Worm (Caenorhabditis elegans) whole organism, young adult: Measurements from ENCODE around the gene ptr-16.
A peak's percentile ranks its signal among the peaks of the same experiment; 100 is the strongest.

Experiments
- B0035.1 ChIP-seq: sonication (generic microtip); optimal IDR thresholded peaks from 2 replicates; lab custom pipeline; 2016; ENCODE audit warnings: missing genetic modification characterization, mild to moderate bottlenecking, missing compliant biosample characterization, missing genotype, missing genetic modification reagents
- B0336.3 ChIP-seq: fragments of 200-800 bp; sonication (Bioruptor generic); IDR thresholded peaks from 2 replicates; pipeline ENCODE4 v1.3.6; 2022; ENCODE audit warnings: missing genetic modification characterization, missing compliant biosample characterization
- C06A6.2 ChIP-seq: fragments of 200-800 bp; sonication (Bioruptor generic); conservative IDR thresholded peaks from 2 replicates; pipeline ENCODE4 v1.3.6; 2022; ENCODE audit warnings: missing genetic modification characterization, missing compliant biosample characterization
- C17E4.6 ChIP-seq: fragments of 200-800 bp; sonication (Bioruptor generic); IDR thresholded peaks from 2 replicates; pipeline ENCODE4 v1.3.6; 2022; ENCODE audit warnings: missing genetic modification reagents, missing genetic modification characterization, missing compliant biosample characterization
- F57C9.4 ChIP-seq: sonication (generic microtip); optimal IDR thresholded peaks from 2 replicates; lab custom pipeline; 2017; ENCODE audit warnings: mild to moderate bottlenecking, missing genetic modification characterization, missing compliant biosample characterization
- K11D2.4 ChIP-seq: fragments of 200-800 bp; sonication (Bioruptor generic); IDR thresholded peaks from 2 replicates; pipeline ENCODE4 v1.3.6; 2022; ENCODE audit warnings: missing genetic modification reagents, missing genetic modification characterization, missing compliant biosample characterization
- T07F8.4 ChIP-seq: sonication (generic microtip); optimal IDR thresholded peaks from 2 replicates; lab custom pipeline; 2016; ENCODE audit warnings: mild to moderate bottlenecking, missing genetic modification characterization, moderate library complexity, missing compliant biosample characterization
- T26A5.8 ChIP-seq: sonication (generic microtip); optimal IDR thresholded peaks from 2 replicates; lab custom pipeline; 2016; ENCODE audit warnings: missing genetic modification characterization, missing compliant biosample characterization
- aptf-2 ChIP-seq: fragments of 200-800 bp; sonication (Bioruptor generic); conservative IDR thresholded peaks from 2 replicates; pipeline ENCODE4 v1.3.6; 2022; ENCODE audit warnings: missing genetic modification reagents, missing genetic modification characterization, missing compliant biosample characterization
- attf-3 ChIP-seq: fragments of 200-800 bp; sonication (Bioruptor generic); conservative IDR thresholded peaks from 2 replicates; pipeline ENCODE4 v1.3.6; 2022; ENCODE audit warnings: missing genetic modification reagents, missing genetic modification characterization, missing compliant biosample characterization
- bed-2 ChIP-seq: fragments of 200-800 bp; sonication (Bioruptor generic); IDR thresholded peaks from 2 replicates; pipeline ENCODE4 v1.3.6; 2022; ENCODE audit warnings: missing genetic modification reagents, missing genetic modification characterization, missing compliant biosample characterization
- ccch-3 ChIP-seq: fragments of 200-800 bp; sonication (Bioruptor generic); optimal IDR thresholded peaks from 2 replicates; lab custom pipeline; 2018; ENCODE audit warnings: mild to moderate bottlenecking, missing genetic modification characterization, missing compliant biosample characterization
- ceh-100 ChIP-seq: fragments of 200-800 bp; sonication (Bioruptor generic); IDR thresholded peaks from 2 replicates; pipeline ENCODE4 v1.3.6; 2022; ENCODE audit warnings: missing genetic modification reagents, missing genetic modification characterization, missing compliant biosample characterization
- ceh-40 ChIP-seq: fragments of 200-800 bp; sonication (Bioruptor generic); IDR thresholded peaks from 2 replicates; pipeline ENCODE4 v1.3.6; 2022; ENCODE audit warnings: missing genetic modification characterization, missing compliant biosample characterization
- die-1 ChIP-seq: sonication (generic microtip); optimal IDR thresholded peaks from 2 replicates; lab custom pipeline; 2016; ENCODE audit warnings: missing genotype, mild to moderate bottlenecking, missing genetic modification characterization, missing compliant biosample characterization
- egl-44 ChIP-seq: fragments of 200-800 bp; sonication (Bioruptor generic); IDR thresholded peaks from 2 replicates; pipeline ENCODE4 v1.3.6; 2022; ENCODE audit warnings: missing genetic modification reagents, missing genetic modification characterization, missing compliant biosample characterization
- egrh-3 ChIP-seq: fragments of 200-800 bp; sonication (Bioruptor generic); IDR thresholded peaks from 2 replicates; pipeline ENCODE4 v1.3.6; 2022; ENCODE audit warnings: missing genetic modification reagents, missing genetic modification characterization, missing compliant biosample characterization
- ets-4 ChIP-seq: fragments of 200-800 bp; sonication (Bioruptor generic); optimal IDR thresholded peaks from 2 replicates; lab custom pipeline; 2018; ENCODE audit warnings: mild to moderate bottlenecking, missing genetic modification characterization, missing compliant biosample characterization
- gei-17 ChIP-seq: fragments of 200-800 bp; sonication (Bioruptor generic); optimal IDR thresholded peaks from 2 replicates; lab custom pipeline; 2018; ENCODE audit warnings: mild to moderate bottlenecking, missing genetic modification characterization, missing compliant biosample characterization
- him-1 ChIP-seq: sonication (generic microtip); optimal IDR thresholded peaks from 2 replicates; lab custom pipeline; 2016; ENCODE audit warnings: missing genotype, missing genetic modification reagents, missing genetic modification characterization, missing compliant biosample characterization
- lin-26 ChIP-seq: fragments of 200-800 bp; sonication (Bioruptor generic); IDR thresholded peaks from 2 replicates; pipeline ENCODE4 v1.3.6; 2022; ENCODE audit warnings: missing genetic modification reagents, missing genetic modification characterization, missing compliant biosample characterization
- lin-35 ChIP-seq, 3 experiments: fragments of 150-350 bp in 2 of 3; sonication (generic microtip) in 1 of 3; optimal IDR thresholded peaks; 2 replicates each; lab custom pipeline; 2014 to 2018; ENCODE audit warnings: missing biosample characterization in 3 of 3, missing genetic modification characterization in 3 of 3, missing genetic modification reagents in 3 of 3
- lin-54 ChIP-seq: fragments of 200-800 bp; sonication (Bioruptor generic); optimal IDR thresholded peaks from 2 replicates; lab custom pipeline; 2018; ENCODE audit warnings: mild to moderate bottlenecking, missing genetic modification characterization, missing compliant biosample characterization
- lsl-1 ChIP-seq: fragments of 200-800 bp; sonication (Bioruptor generic); optimal IDR thresholded peaks from 2 replicates; lab custom pipeline; 2018; ENCODE audit warnings: mild to moderate bottlenecking, missing genetic modification characterization, moderate library complexity, missing compliant biosample characterization
- lsy-27 ChIP-seq: sonication (generic microtip); optimal IDR thresholded peaks from 2 replicates; lab custom pipeline; 2017; ENCODE audit warnings: missing genetic modification characterization, mild to moderate bottlenecking, missing compliant biosample characterization, antibody characterized with exemption, missing genotype, borderline replicate concordance; ENCODE audit not compliant: insufficient read depth
- mcd-1 ChIP-seq: fragments of 200-800 bp; sonication (Bioruptor generic); IDR thresholded peaks from 2 replicates; pipeline ENCODE4 v1.3.6; 2022; ENCODE audit warnings: missing genetic modification reagents, missing genetic modification characterization, missing compliant biosample characterization
- mel-28 ChIP-seq: sonication (generic microtip); optimal IDR thresholded peaks from 2 replicates; lab custom pipeline; 2016; ENCODE audit warnings: borderline replicate concordance, mild to moderate bottlenecking, missing genetic modification characterization, missing compliant biosample characterization
- mxl-1 ChIP-seq: sonication (generic microtip); optimal IDR thresholded peaks from 2 replicates; lab custom pipeline; 2016; ENCODE audit warnings: missing genetic modification characterization, missing compliant biosample characterization
- nfya-1 ChIP-seq: sonication (generic microtip); optimal IDR thresholded peaks from 2 replicates; lab custom pipeline; 2017; ENCODE audit warnings: antibody characterized with exemption, missing compliant biosample characterization, missing genetic modification characterization, borderline replicate concordance; ENCODE audit not compliant: insufficient read depth
- nhr-120 ChIP-seq: fragments of 200-800 bp; sonication (Bioruptor generic); IDR thresholded peaks from 2 replicates; pipeline ENCODE4 v1.3.6; 2022; ENCODE audit warnings: missing genetic modification characterization, missing compliant biosample characterization
- nhr-27 ChIP-seq: fragments of 200-800 bp; sonication (Bioruptor generic); optimal IDR thresholded peaks from 2 replicates; lab custom pipeline; 2018; ENCODE audit warnings: mild to moderate bottlenecking, missing genetic modification characterization, moderate library complexity, missing compliant biosample characterization
- rcor-1 ChIP-seq: fragments of 200-800 bp; sonication (Bioruptor generic); IDR thresholded peaks from 2 replicates; pipeline ENCODE4 v1.3.6; 2022; ENCODE audit warnings: missing genetic modification reagents, missing genetic modification characterization, missing compliant biosample characterization
- rec-8 ChIP-seq, 2 experiments: sonication (generic microtip); optimal IDR thresholded peaks; 2 replicates each; lab custom pipeline; 2016; ENCODE audit warnings: mild to moderate bottlenecking in 2 of 2, missing genetic modification characterization in 2 of 2, missing genetic modification reagents in 2 of 2, missing genotype in 2 of 2, missing biosample characterization in 1 of 2, missing compliant biosample characterization in 1 of 2, moderate library complexity in 1 of 2
- snpc-3.4 ChIP-seq: sonication (generic microtip); optimal IDR thresholded peaks from 2 replicates; lab custom pipeline; 2017; ENCODE audit warnings: missing genetic modification characterization, mild to moderate bottlenecking, missing compliant biosample characterization, antibody characterized with exemption, moderate library complexity, missing genotype, missing genetic modification reagents
- snpc-4 ChIP-seq, 5 experiments: fragments of 150-350 bp in 1 of 5; sonication (generic microtip) in 4 of 5; optimal IDR thresholded peaks; 2 replicates each; lab custom pipeline; 2014 to 2018; ENCODE audit warnings: missing genetic modification characterization in 5 of 5, missing biosample characterization in 3 of 5, antibody characterized with exemption in 2 of 5, mild to moderate bottlenecking in 2 of 5, missing compliant biosample characterization in 2 of 5, missing genotype in 2 of 5, moderate library complexity in 2 of 5, missing genetic modification reagents in 1 of 5
- tbp1 ChIP-seq: fragments of 200-800 bp; sonication (Bioruptor generic); optimal IDR thresholded peaks from 2 replicates; lab custom pipeline; 2018; ENCODE audit warnings: mild to moderate bottlenecking, missing genetic modification characterization, missing compliant biosample characterization
- zim-3 ChIP-seq: sonication (generic microtip); optimal IDR thresholded peaks from 2 replicates; lab custom pipeline; 2017; ENCODE audit warnings: mild to moderate bottlenecking, missing genetic modification characterization, moderate library complexity, missing compliant biosample characterization
- ztf-18 ChIP-seq: sonication (generic microtip); optimal IDR thresholded peaks from 2 replicates; lab custom pipeline; 2016; ENCODE audit warnings: missing genotype, mild to moderate bottlenecking, missing genetic modification characterization, missing compliant biosample characterization
- ztf-22 ChIP-seq: fragments of 200-800 bp; sonication (Bioruptor generic); optimal IDR thresholded peaks from 2 replicates; lab custom pipeline; 2018; ENCODE audit warnings: mild to moderate bottlenecking, missing genetic modification characterization, moderate library complexity, missing compliant biosample characterization
- ztf-25 ChIP-seq: fragments of 200-800 bp; sonication (Bioruptor generic); IDR thresholded peaks from 2 replicates; pipeline ENCODE4 v1.3.6; 2022; ENCODE audit warnings: missing genetic modification reagents, missing genetic modification characterization, missing compliant biosample characterization
- ztf-28 ChIP-seq: fragments of 200-800 bp; sonication (Bioruptor generic); IDR thresholded peaks from 2 replicates; pipeline ENCODE4 v1.3.6; 2022; ENCODE audit warnings: missing genetic modification reagents, missing genetic modification characterization, missing compliant biosample characterization
- ztf-3 ChIP-seq: fragments of 200-800 bp; sonication (Bioruptor generic); optimal IDR thresholded peaks from 2 replicates; lab custom pipeline; 2018; ENCODE audit warnings: mild to moderate bottlenecking, missing genetic modification characterization, missing compliant biosample characterization
- ztf-6 ChIP-seq: fragments of 200-800 bp; sonication (Bioruptor generic); IDR thresholded peaks from 2 replicates; pipeline ENCODE4 v1.3.6; 2022; ENCODE audit warnings: missing genetic modification reagents, missing genetic modification characterization, missing compliant biosample characterization

ptr-16 gene

DNA sequence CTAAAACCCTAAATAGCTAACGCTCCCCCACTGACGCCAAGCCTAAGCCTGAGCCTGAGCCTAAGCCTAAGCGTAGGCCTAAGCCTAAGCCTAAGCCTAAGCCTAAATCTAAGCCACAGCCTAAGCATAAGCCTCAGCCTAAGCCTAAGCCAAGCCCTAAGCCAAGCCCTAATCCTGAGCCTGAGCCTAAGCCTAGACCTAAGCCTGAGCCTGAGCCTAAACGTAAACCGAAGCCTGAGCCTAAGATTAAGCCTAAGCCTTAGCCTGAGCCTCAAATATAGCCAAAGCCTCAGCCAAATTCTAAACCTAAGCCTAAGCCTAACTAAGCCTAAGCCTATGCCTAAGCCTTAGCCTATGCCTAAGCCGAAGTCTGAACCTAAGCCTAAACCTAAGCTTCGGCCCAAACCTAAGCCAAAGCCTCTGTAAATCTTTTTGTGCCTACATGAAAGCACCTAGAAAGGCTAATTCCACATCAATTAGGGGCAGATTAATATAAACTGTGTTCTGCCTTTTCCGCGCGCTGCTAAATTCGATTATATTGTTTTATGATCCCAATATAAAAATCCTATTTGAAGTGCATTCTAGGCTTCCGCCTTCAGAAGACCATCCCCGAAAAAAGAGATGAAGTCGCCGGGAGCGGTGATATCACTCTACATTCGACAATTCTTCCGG is at the start of gene ptr-16:
TSS of gene ptr-16 (plus strand) at position 622 of the 672 bp plus-strand sequence.
- TF ChIP-seq snpc-3.4 (tag; lab: Kevin White, UChicago), result no peak
- no peak for TF ChIP-seq zim-3 (tag; lab: Kevin White, UChicago)
- TF ChIP-seq C06A6.2 (GFP tag; lab: Robert Waterston, UW), result no peak
- no peak for TF ChIP-seq C17E4.6
- TF ChIP-seq snpc-4 (GFP tag; optimal IDR thresholded peaks at IDR 0.05; lab: Kevin White, UChicago), result no peak
- TF ChIP-seq snpc-4 (tag; optimal IDR thresholded peaks at IDR 0.05; lab: Kevin White, UChicago), result no peak
- no peak for TF ChIP-seq nhr-120 (GFP tag; lab: Robert Waterston, UW)
- TF ChIP-seq ztf-28 (GFP tag; lab: Robert Waterston, UW), result no peak
- TF ChIP-seq gei-17, result no peak
- TF ChIP-seq mxl-1 (tag; lab: Kevin White, UChicago), result no peak
- no peak for TF ChIP-seq ceh-40 (GFP tag; lab: Robert Waterston, UW)
- TF ChIP-seq ztf-18 (tag; lab: Kevin White, UChicago), result no peak
- no peak for TF ChIP-seq ztf-25 (GFP tag; lab: Robert Waterston, UW)
- no peak for TF ChIP-seq ztf-22 (GFP tag; lab: Kevin White, UChicago)
- no peak for TF ChIP-seq tbp1 (GFP tag; lab: Kevin White, UChicago)
- no peak for TF ChIP-seq rcor-1
- TF ChIP-seq ccch-3 (GFP tag; lab: Kevin White, UChicago), result no peak
- TF ChIP-seq lin-54, result no peak
- TF ChIP-seq lin-26 (GFP tag; lab: Robert Waterston, UW), result no peak

DNA sequence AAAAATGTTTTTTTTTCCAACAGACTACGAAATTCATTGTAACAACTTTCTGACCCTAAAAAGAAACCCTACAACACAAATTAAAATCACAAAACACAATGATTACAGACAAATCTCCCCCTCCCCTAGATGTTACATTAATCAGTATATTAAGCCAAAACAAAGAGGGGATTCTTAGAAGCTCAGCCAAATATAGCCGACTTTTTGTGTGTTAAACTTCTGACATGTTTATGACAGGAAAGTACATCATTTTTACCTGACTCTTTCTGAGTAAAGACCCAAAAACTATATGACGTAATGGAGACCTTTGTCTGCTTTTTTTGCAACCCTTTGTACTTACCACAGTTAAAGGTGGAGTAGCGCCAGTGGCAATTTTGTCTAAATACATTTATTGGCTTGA is 45.4 kb upstream of the ptr-16 start:
- TF ChIP-seq ceh-100 (GFP tag; lab: Robert Waterston, UW) (no peak), B0035.1 (no peak), lsy-27 (tag; lab: Kevin White, UChicago) (no peak), ets-4 (GFP tag; lab: Kevin White, UChicago) (no peak), him-1 (tag; lab: Kevin White, UChicago) (no peak)

DNA sequence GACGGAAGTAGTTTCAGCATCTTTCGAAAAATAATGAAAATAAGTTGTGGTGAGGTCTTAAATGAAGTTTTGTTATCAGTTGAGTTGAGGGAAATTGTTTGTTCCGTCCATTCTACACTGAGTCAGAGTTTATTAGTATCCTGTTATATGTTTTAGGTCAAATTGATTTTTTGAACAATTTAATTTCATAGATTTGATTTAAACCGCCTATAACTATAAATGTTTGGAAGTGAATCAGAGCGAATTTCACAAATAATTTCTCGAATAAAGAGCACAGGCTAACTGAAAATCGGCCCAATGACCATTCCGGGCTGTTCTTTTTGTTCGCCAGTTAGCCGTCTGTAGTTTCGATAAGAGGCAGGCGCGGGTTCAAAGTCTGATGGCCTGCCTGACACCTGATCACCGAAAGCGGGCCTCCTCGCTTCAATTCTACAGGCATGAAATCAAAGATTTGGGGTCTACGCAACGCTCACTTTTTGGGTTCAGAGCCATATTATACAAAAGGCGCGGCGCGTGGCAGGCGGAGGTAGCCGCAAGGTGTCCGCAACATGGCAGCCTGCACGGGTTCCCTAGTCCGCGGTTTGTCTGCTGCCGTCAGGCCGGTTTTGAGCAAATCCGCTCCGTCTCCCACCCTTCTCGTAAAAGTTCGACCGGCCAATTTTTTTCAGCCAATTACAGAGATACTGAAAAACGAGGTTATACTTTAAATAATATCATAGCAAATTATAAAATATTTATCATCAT is 33.5 kb upstream of the ptr-16 start, which contains the start of gene W07B8.4:
TSS of gene W07B8.4 (minus strand) at position 51 of the 744 bp plus-strand sequence.
- TF ChIP-seq aptf-2 (GFP tag; lab: Robert Waterston, UW), result no peak
- no peak for TF ChIP-seq ztf-6 (GFP tag; lab: Robert Waterston, UW)
- TF ChIP-seq K11D2.4 (GFP tag; lab: Robert Waterston, UW), result no peak
- TF ChIP-seq lsl-1 (GFP tag; lab: Kevin White, UChicago), result no peak
- TF ChIP-seq egl-44 (GFP tag; lab: Robert Waterston, UW), result no peak
- no peak for TF ChIP-seq rec-8 (tag; optimal IDR thresholded peaks at IDR 0.05; lab: Kevin White, UChicago)
- no peak for TF ChIP-seq ztf-25 (GFP tag; lab: Robert Waterston, UW)
- no peak for TF ChIP-seq die-1
- no peak for TF ChIP-seq nfya-1 (tag; lab: Kevin White, UChicago)
- no peak for TF ChIP-seq T26A5.8 (tag; lab: Kevin White, UChicago)
- no peak for TF ChIP-seq nhr-27 (tag; lab: Kevin White, UChicago)
- TF ChIP-seq mel-28 (tag; lab: Kevin White, UChicago), result no peak
- TF ChIP-seq ztf-3 (GFP tag; lab: Kevin White, UChicago), result no peak
- TF ChIP-seq T07F8.4 (tag; lab: Kevin White, UChicago), result no peak
- TF ChIP-seq bed-2 (GFP tag; lab: Robert Waterston, UW), result no peak
- no peak for TF ChIP-seq mcd-1 (GFP tag; lab: Robert Waterston, UW)
- no peak for TF ChIP-seq egrh-3 (GFP tag; lab: Robert Waterston, UW)
- peak; percentile 42; the same call in 1 of the 2 replicates for TF ChIP-seq B0336.3 (GFP tag; lab: Robert Waterston, UW)
- no peak for TF ChIP-seq F57C9.4 (tag; lab: Kevin White, UChicago)
- no peak for TF ChIP-seq lin-35 (GFP tag; optimal IDR thresholded peaks at IDR 0.05; lab: Kevin White, UChicago)
- 0 out of 2 replicates have a peak, but pooled peaks have one; percentile 27 for TF ChIP-seq lin-26 (GFP tag; lab: Robert Waterston, UW)
- 0 out of 2 replicates have a peak, but pooled peaks have one; percentile 47 for TF ChIP-seq nhr-120 (GFP tag; lab: Robert Waterston, UW)
- no peak for TF ChIP-seq attf-3 (GFP tag; lab: Robert Waterston, UW)
